Worm (Caenorhabditis elegans) whole organism, L4/young adult: ENCODE data around the gene col-155.
"Not testable (repeated sequence)": the region's sequence is repeated elsewhere in the genome, so short reads cannot be mapped to it uniquely, and the experiment has no call there.

ENCODE experiments used
- W03F9.2 ChIP-seq: fragments of 150-350 bp; optimal IDR thresholded peaks from 2 replicates; lab custom pipeline; 2014; ENCODE audit warnings: missing biosample characterization, missing genetic modification characterization
- dao-5 ChIP-seq: sonication (generic microtip); optimal IDR thresholded peaks from 2 replicates; lab custom pipeline; 2016; ENCODE audit warnings: missing genotype, missing genetic modification characterization, moderate library complexity, missing compliant biosample characterization
- him-1 ChIP-seq: sonication (generic microtip); optimal IDR thresholded peaks from 2 replicates; lab custom pipeline; 2016; ENCODE audit warnings: missing genotype, missing genetic modification reagents, missing genetic modification characterization, missing compliant biosample characterization

Gene col-155

ce11 chrV:11403702-11404101 is 14.0 kb upstream of the col-155 start:
- no peak for TF ChIP-seq dao-5 (tag; lab: Kevin White, UChicago)
- no peak for TF ChIP-seq W03F9.2 (tag; lab: Kevin White, UChicago)
- no peak for TF ChIP-seq him-1 (tag; lab: Kevin White, UChicago)

- TF ChIP-seq W03F9.2 (tag; lab: Kevin White, UChicago) = no peak
- no peak for TF ChIP-seq dao-5 (tag; lab: Kevin White, UChicago)
- TF ChIP-seq him-1 (tag; lab: Kevin White, UChicago) = no peak
These were observed 13.4 kb upstream of the col-155 start for ce11 chrV:11403059-11403458.

- TF ChIP-seq dao-5 (tag; lab: Kevin White, UChicago) (no peak), him-1 (tag; lab: Kevin White, UChicago) (no peak), W03F9.2 (tag; lab: Kevin White, UChicago) (no peak)
These were observed 12.9 kb upstream of the col-155 start, which contains the start of gene nas-19 for ce11 chrV:11402610-11403009. nas-19 (minus strand) TSS chrV:11402710.

ce11 chrV:11398616-11399015 is 8.9 kb upstream of the col-155 start, which contains the start of gene nas-17:
nas-17 (plus strand) TSS chrV:11398916.
- TF ChIP-seq dao-5 (tag; lab: Kevin White, UChicago) = no peak
- no peak for TF ChIP-seq him-1 (tag; lab: Kevin White, UChicago)
- TF ChIP-seq W03F9.2 (tag; lab: Kevin White, UChicago) = no peak

ce11 chrV:11396134-11396533 is 6.5 kb upstream of the col-155 start, which contains the start of gene nas-18:
nas-18 (plus strand) TSS chrV:11396434.
- TF ChIP-seq him-1, dao-5, W03F9.2 (tag; lab: Kevin White, UChicago): not testable (repeated sequence)

ce11 chrV:11395024-11395423 is 5.3 kb upstream of the col-155 start, which contains the start of gene K03B8.4:
K03B8.4 (minus strand) TSS chrV:11395124.
- not testable (repeated sequence) for TF ChIP-seq W03F9.2, him-1, dao-5 (tag; lab: Kevin White, UChicago)

ce11 chrV:11392020-11392419 is 2.3 kb upstream of the col-155 start, which contains the start of gene nas-16:
nas-16 (plus strand) TSS chrV:11392320.
- TF ChIP-seq W03F9.2 (tag; lab: Kevin White, UChicago) (no peak), him-1 (tag; lab: Kevin White, UChicago) (no peak), dao-5 (tag; lab: Kevin White, UChicago) (no peak)

- TF ChIP-seq W03F9.2 (tag; lab: Kevin White, UChicago) (no peak), him-1 (tag; lab: Kevin White, UChicago) (no peak), dao-5 (tag; lab: Kevin White, UChicago) (no peak)
These were observed 718 bp upstream of the col-155 start, which contains the start of the genes K03B8.11 and K03B8.14 for ce11 chrV:11390394-11390793. K03B8.11 (minus strand) TSS chrV:11390494. K03B8.14 (plus strand) TSS chrV:11390503.

- no peak for TF ChIP-seq W03F9.2 (tag; lab: Kevin White, UChicago)
- TF ChIP-seq him-1 (tag; lab: Kevin White, UChicago) = no peak
- TF ChIP-seq dao-5 (tag; lab: Kevin White, UChicago) = no peak
These were observed 3.2 kb downstream of the col-155 start, which contains the start of gene F55C10.4 for ce11 chrV:11386428-11386827. F55C10.4 (plus strand) TSS chrV:11386728.

ce11 chrV:11385060-11385459 is 4.6 kb downstream of the col-155 start, which contains the start of gene col-154:
col-154 (plus strand) TSS chrV:11385360.
- TF ChIP-seq dao-5 (tag; lab: Kevin White, UChicago) = no peak
- no peak for TF ChIP-seq him-1 (tag; lab: Kevin White, UChicago)
- TF ChIP-seq W03F9.2 (tag; lab: Kevin White, UChicago) = no peak

- no peak for TF ChIP-seq W03F9.2 (tag; lab: Kevin White, UChicago)
- TF ChIP-seq dao-5 (tag; lab: Kevin White, UChicago) = no peak
- TF ChIP-seq him-1 (tag; lab: Kevin White, UChicago) = no peak
These were observed 6.6 kb downstream of the col-155 start, which contains the start of gene F55C10.5 for ce11 chrV:11383032-11383431. F55C10.5 (plus strand) TSS chrV:11383105.

- no peak for TF ChIP-seq W03F9.2 (tag; lab: Kevin White, UChicago)
- no peak for TF ChIP-seq him-1 (tag; lab: Kevin White, UChicago)
- no peak for TF ChIP-seq dao-5 (tag; lab: Kevin White, UChicago)
These were observed 9.1 kb downstream of the col-155 start for ce11 chrV:11380571-11380970.

ce11 chrV:11379341-11379740 is 10.3 kb downstream of the col-155 start:
- no peak for TF ChIP-seq dao-5 (tag; lab: Kevin White, UChicago)
- TF ChIP-seq W03F9.2 (tag; lab: Kevin White, UChicago) = no peak
- no peak for TF ChIP-seq him-1 (tag; lab: Kevin White, UChicago)
